Worm (Caenorhabditis elegans) whole organism, early embryonic: ENCODE data around the gene C37E2.3.

ENCODE experiments used
- B0310.2 ChIP-seq: sonication (generic microtip); optimal IDR thresholded peaks from 2 replicates; lab custom pipeline; 2016; ENCODE audit warnings: mild to moderate bottlenecking, missing genetic modification characterization, missing compliant biosample characterization
- F13C5.2 ChIP-seq: sonication (generic microtip); optimal IDR thresholded peaks from 2 replicates; lab custom pipeline; 2017; ENCODE audit warnings: mild to moderate bottlenecking, missing genetic modification characterization, inconsistent platforms, missing compliant biosample characterization
- aly-1 ChIP-seq: sonication (generic microtip); optimal IDR thresholded peaks from 2 replicates; lab custom pipeline; 2016; ENCODE audit warnings: missing genetic modification characterization, missing compliant biosample characterization
- ama-1 ChIP-seq: fragments of 150-350 bp; optimal IDR thresholded peaks from 2 replicates; lab custom pipeline; 2014
- ceh-13 ChIP-seq: fragments of 200-800 bp; sonication (Bioruptor generic); optimal IDR thresholded peaks from 2 replicates; lab custom pipeline; 2018; ENCODE audit warnings: mild to moderate bottlenecking, missing genetic modification characterization, missing compliant biosample characterization
- ceh-36 ChIP-seq: sonication (generic microtip); optimal IDR thresholded peaks from 2 replicates; lab custom pipeline; 2016; ENCODE audit warnings: missing genetic modification characterization, inconsistent platforms, missing compliant biosample characterization
- ets-7 ChIP-seq: sonication (generic microtip); optimal IDR thresholded peaks from 2 replicates; lab custom pipeline; 2016; ENCODE audit warnings: missing genotype, missing genetic modification characterization, missing compliant biosample characterization
- flt-1 ChIP-seq: fragments of 200-800 bp; sonication (Bioruptor generic); IDR thresholded peaks from 2 replicates; pipeline ENCODE4 v1.3.6; 2022; ENCODE audit warnings: missing genetic modification characterization, missing compliant biosample characterization
- hmbx-1 ChIP-seq: sonication (generic microtip); optimal IDR thresholded peaks from 2 replicates; lab custom pipeline; 2016; ENCODE audit warnings: mild to moderate bottlenecking, missing genetic modification characterization, missing compliant biosample characterization
- hmg-4 ChIP-seq: fragments of 200-800 bp; sonication (Bioruptor generic); optimal IDR thresholded peaks from 2 replicates; lab custom pipeline; 2018; ENCODE audit warnings: mild to moderate bottlenecking, missing genetic modification characterization, missing compliant biosample characterization
- hnd-1 ChIP-seq: sonication (generic microtip); optimal IDR thresholded peaks from 2 replicates; lab custom pipeline; 2016; ENCODE audit warnings: missing genetic modification characterization, missing compliant biosample characterization
- pes-1 ChIP-seq: fragments of 200-800 bp; sonication (Bioruptor generic); IDR thresholded peaks from 2 replicates; pipeline ENCODE4 v1.3.6; 2022; ENCODE audit warnings: missing genetic modification reagents, missing genetic modification characterization, missing compliant biosample characterization
- scrt-1 ChIP-seq: fragments of 200-800 bp; sonication (Bioruptor generic); IDR thresholded peaks from 2 replicates; pipeline ENCODE4 v1.3.6; 2022; ENCODE audit warnings: missing genetic modification characterization, missing compliant biosample characterization
- sea-1 ChIP-seq: fragments of 200-800 bp; sonication (Bioruptor generic); conservative IDR thresholded peaks from 2 replicates; pipeline ENCODE4 v1.3.6; 2022; ENCODE audit warnings: missing genetic modification characterization, missing compliant biosample characterization
- tbx-11 ChIP-seq: fragments of 200-800 bp; sonication (Bioruptor generic); IDR thresholded peaks from 2 replicates; pipeline ENCODE4 v1.3.6; 2022; ENCODE audit warnings: missing genetic modification characterization, missing compliant biosample characterization
- tbx-37 ChIP-seq: fragments of 200-800 bp; sonication (Bioruptor generic); conservative IDR thresholded peaks from 2 replicates; pipeline ENCODE4 v1.3.6; 2022; ENCODE audit warnings: missing genetic modification reagents, missing genetic modification characterization, missing compliant biosample characterization
- tra-4 ChIP-seq: sonication (generic microtip); optimal IDR thresholded peaks from 2 replicates; lab custom pipeline; 2017; ENCODE audit warnings: missing genetic modification characterization, missing compliant biosample characterization

The C37E2.3 gene

DNA sequence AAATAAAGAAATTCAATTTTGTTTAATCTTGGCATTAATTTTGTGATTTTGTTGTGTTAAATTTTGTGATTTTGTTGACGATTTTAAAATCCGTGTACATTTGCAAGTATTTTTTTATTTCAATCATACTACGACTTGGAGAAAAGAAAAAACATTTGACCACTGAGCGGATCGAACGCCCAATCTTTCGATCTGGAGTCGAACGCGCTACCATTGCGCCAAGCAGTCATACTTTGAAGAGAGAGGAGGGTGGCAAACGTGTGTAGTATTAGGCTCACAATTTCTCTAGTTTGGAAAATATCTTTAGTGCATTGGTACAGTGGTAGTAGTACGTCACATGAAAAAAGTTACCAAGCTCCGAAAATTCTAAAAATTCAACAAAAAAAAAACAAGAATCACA, 48.5 kb downstream of the C37E2.3 start:
- TF ChIP-seq hnd-1 (tag; lab: Kevin White, UChicago): peak; percentile 29
- no peak for TF ChIP-seq F13C5.2
- peak; percentile 61 for TF ChIP-seq aly-1 (tag; lab: Kevin White, UChicago)
- TF ChIP-seq tbx-37 (GFP tag; lab: Robert Waterston, UW): no peak
- TF ChIP-seq ama-1 (lab: Kevin White, UChicago): no peak
- no peak for TF ChIP-seq hmbx-1 (tag; lab: Kevin White, UChicago)
- TF ChIP-seq ets-7: no peak
- peak; percentile 38; the same call in 1 of the 2 replicates for TF ChIP-seq tbx-11 (GFP tag; lab: Robert Waterston, UW)
- peak; percentile 59 for TF ChIP-seq ceh-36 (tag; lab: Kevin White, UChicago)
- no peak for TF ChIP-seq hmg-4 (GFP tag; lab: Kevin White, UChicago)
- no peak for TF ChIP-seq ceh-13 (GFP tag; lab: Kevin White, UChicago)
- TF ChIP-seq pes-1 (GFP tag; lab: Robert Waterston, UW): peak; percentile 79
- TF ChIP-seq flt-1 (GFP tag; lab: Robert Waterston, UW): peak; percentile 49; the same call in 1 of the 2 replicates
- TF ChIP-seq scrt-1 (GFP tag; lab: Robert Waterston, UW): 0 out of 2 replicates have a peak, but pooled peaks have one; percentile 49
- TF ChIP-seq sea-1 (GFP tag; lab: Robert Waterston, UW): peak; percentile 72; the same call in 1 of the 2 replicates
- TF ChIP-seq B0310.2 (tag; lab: Kevin White, UChicago): no peak
- TF ChIP-seq tra-4 (tag; lab: Kevin White, UChicago): no peak
